Fruit fly (Drosophila melanogaster): Measurements from ENCODE around the gene Hmgcl.

Hmgcl gene

dm6 chr2L:6967422-6968012 is 7.3 kb downstream of the Hmgcl start, which contains the start of gene Sumo (continued):
- TF ChIP-seq CG17612 (GFP tag; IDR thresholded peaks at IDR 0.05) (no peak), odd (GFP tag; optimal IDR thresholded peaks at IDR 0.05) (no peak), repo (GFP tag; optimal IDR thresholded peaks at IDR 0.05) (no peak), B-H2 (GFP tag; optimal IDR thresholded peaks at IDR 0.05) (peak; percentile 33), Dll (GFP tag; IDR thresholded peaks at IDR 0.05; ENCODE audit: partially characterized antibody) (peak; percentile 85), CG17359 (tag; optimal IDR thresholded peaks at IDR 0.05) (no peak), Atf3 (GFP tag; optimal IDR thresholded peaks at IDR 0.05) (no peak), CG13287 (GFP tag; IDR thresholded peaks at IDR 0.05; ENCODE audit: partially characterized antibody) (peak; percentile 94), CG10654 (GFP tag; optimal IDR thresholded peaks at IDR 0.05) (no peak), p53 (GFP tag; optimal IDR thresholded peaks at IDR 0.05) (no peak), CG12659 (GFP tag; optimal IDR thresholded peaks at IDR 0.05) (peak; percentile 50), CG1024 (GFP tag; IDR thresholded peaks at IDR 0.05) (0 out of 2 replicates have a peak, but pooled peaks have one; percentile 17), CG32767 (GFP tag; IDR thresholded peaks at IDR 0.05) (no peak), run (tag; optimal IDR thresholded peaks at IDR 0.05) (no peak), CG10462 (GFP tag; optimal IDR thresholded peaks at IDR 0.05) (no peak), CG7745 (tag; optimal IDR thresholded peaks at IDR 0.05) (no peak), Dp (GFP tag; optimal IDR thresholded peaks at IDR 0.05) (peak; percentile 15), wdn (GFP tag; IDR thresholded peaks at IDR 0.05) (no peak), CG9215 (GFP tag; IDR thresholded peaks at IDR 0.05) (no peak; the same call in 1 of the 2 replicates), Ssrp (tag; optimal IDR thresholded peaks at IDR 0.05) (no peak), so (GFP tag; IDR thresholded peaks at IDR 0.05) (no peak), CG2120 (GFP tag; optimal IDR thresholded peaks at IDR 0.05) (no peak), CG4282 (GFP tag; optimal IDR thresholded peaks at IDR 0.05) (no peak), CG9876 (GFP tag; optimal IDR thresholded peaks at IDR 0.05) (no peak), sob (GFP tag; IDR thresholded peaks at IDR 0.05) (peak; percentile 31; the same call in 1 of the 2 replicates), bbx (GFP tag; IDR thresholded peaks at IDR 0.05; ENCODE audit: partially characterized antibody) (peak; percentile 100), CG13624 (GFP tag; optimal IDR thresholded peaks at IDR 0.05) (no peak), CG8290 (GFP tag; optimal IDR thresholded peaks at IDR 0.05) (peak; percentile 17), CG8290 (tag; optimal IDR thresholded peaks at IDR 0.05) (peak in 1 of 2 experiments; percentile 80), sd (tag; optimal IDR thresholded peaks at IDR 0.05) (no peak), Hmr (GFP tag; optimal IDR thresholded peaks at IDR 0.05) (no peak), chn (GFP tag; optimal IDR thresholded peaks at IDR 0.05) (no peak), Awh (GFP tag; IDR thresholded peaks at IDR 0.05) (no peak), Bdp1 (GFP tag; optimal IDR thresholded peaks at IDR 0.05) (no peak), CG11696 (GFP tag; IDR thresholded peaks at IDR 0.05) (no peak), sna (GFP tag; IDR thresholded peaks at IDR 0.05; ENCODE audit: partially characterized antibody) (peak; percentile 85), ranshi (GFP tag; IDR thresholded peaks at IDR 0.05) (no peak; the same call in 1 of the 2 replicates), bsh (GFP tag; optimal IDR thresholded peaks at IDR 0.05) (no peak), Chrac-16 (GFP tag; optimal IDR thresholded peaks at IDR 0.05) (no peak), Bgb (GFP tag; IDR thresholded peaks at IDR 0.05; ENCODE audit: partially characterized antibody) (peak; percentile 99), jing (GFP tag; optimal IDR thresholded peaks at IDR 0.05) (no peak), CG17361 (GFP tag; IDR thresholded peaks at IDR 0.05) (no peak; the same call in 1 of the 3 replicates), CG4820 (GFP tag; optimal IDR thresholded peaks at IDR 0.05) (no peak), CG2678 (tag; optimal IDR thresholded peaks at IDR 0.05) (peak; percentile 33), kni (GFP tag; optimal IDR thresholded peaks at IDR 0.05) (no peak), crp (GFP tag; optimal IDR thresholded peaks at IDR 0.05) (no peak), CG4328 (GFP tag; optimal IDR thresholded peaks at IDR 0.05) (no peak), schlank (tag; optimal IDR thresholded peaks at IDR 0.05) (no peak), sim (GFP tag; IDR thresholded peaks at IDR 0.05) (0 out of 2 replicates have a peak, but pooled peaks have one; percentile 11), Rfx (GFP tag; IDR thresholded peaks at IDR 0.05) (peak; percentile 76)
